Fruit fly (Drosophila melanogaster) whole organism, embryonic: Measurements from ENCODE around the gene CG13029.
A peak's percentile ranks its signal among the peaks of the same experiment; 100 is the strongest.

Experiments
- ATbp ChIP-seq: fragments of 200-800 bp; sonication (Bioruptor generic); optimal IDR thresholded peaks from 2 replicates; lab custom pipeline; 2017; ENCODE audit warnings: missing biosample characterization, mild to moderate bottlenecking, missing genetic modification characterization, missing genetic modification reagents
- Asciz ChIP-seq: fragments of 200-800 bp; sonication (Bioruptor generic); optimal IDR thresholded peaks from 2 replicates; lab custom pipeline; 2017; ENCODE audit warnings: missing biosample characterization, mild to moderate bottlenecking, missing genetic modification characterization, missing genetic modification reagents
- CG10979 ChIP-seq: fragments of 200-800 bp; sonication (Bioruptor generic); optimal IDR thresholded peaks from 2 replicates; lab custom pipeline; 2018; ENCODE audit warnings: missing biosample characterization, mild to moderate bottlenecking, missing genetic modification characterization, moderate library complexity
- CG12769 ChIP-seq: fragments of 200-800 bp; sonication (Bioruptor generic); optimal IDR thresholded peaks from 2 replicates; lab custom pipeline; 2019; ENCODE audit warnings: missing biosample characterization, mild to moderate bottlenecking, missing genetic modification characterization, moderate library complexity
- CG13894 ChIP-seq: fragments of 200-800 bp; sonication (Bioruptor generic); optimal IDR thresholded peaks from 3 replicates; lab custom pipeline; 2018; ENCODE audit warnings: missing biosample characterization, mild to moderate bottlenecking, missing genetic modification characterization, moderate library complexity
- CG14860 ChIP-seq: fragments of 200-800 bp; sonication (Bioruptor generic); IDR thresholded peaks from 3 replicates; pipeline ENCODE4 v1.3.6; 2022; ENCODE audit warnings: missing biosample characterization, missing genetic modification characterization; ENCODE audit not compliant: partially characterized antibody
- CG1603 ChIP-seq: fragments of 200-800 bp; sonication (Bioruptor generic); optimal IDR thresholded peaks from 2 replicates; lab custom pipeline; 2019; ENCODE audit warnings: missing biosample characterization, mild to moderate bottlenecking, missing genetic modification characterization, moderate library complexity
- CG1647 ChIP-seq: fragments of 200-800 bp; sonication (Bioruptor generic); optimal IDR thresholded peaks from 3 replicates; lab custom pipeline; 2016; ENCODE audit warnings: missing biosample characterization, missing genetic modification characterization
- CG17612 ChIP-seq: fragments of 200-800 bp; sonication (Bioruptor generic); IDR thresholded peaks from 2 replicates; pipeline ENCODE4 v1.3.6; 2022; ENCODE audit warnings: missing biosample characterization, missing genetic modification characterization
- CG18599 ChIP-seq: fragments of 200-800 bp; sonication (Bioruptor generic); optimal IDR thresholded peaks from 3 replicates; lab custom pipeline; 2017; ENCODE audit warnings: missing biosample characterization, missing genetic modification characterization, mild to moderate bottlenecking, moderate library complexity, missing genetic modification reagents
- CG2199 ChIP-seq: fragments of 200-800 bp; sonication (Bioruptor generic); IDR thresholded peaks from 3 replicates; pipeline ENCODE4 v1.3.6; 2022; ENCODE audit warnings: missing biosample characterization, missing genetic modification characterization
- CG32532 ChIP-seq: fragments of 200-800 bp; sonication (Bioruptor generic); IDR thresholded peaks from 2 replicates; pipeline ENCODE4 v1.3.6; 2022; ENCODE audit warnings: missing biosample characterization, missing genetic modification characterization
- CG34224 ChIP-seq: fragments of 200-800 bp; sonication (Bioruptor generic); IDR thresholded peaks from 3 replicates; pipeline ENCODE4 v1.3.6; 2022; ENCODE audit warnings: missing biosample characterization, missing genetic modification characterization; ENCODE audit not compliant: partially characterized antibody
- CG3995 ChIP-seq: fragments of 200-800 bp; sonication (Bioruptor generic); optimal IDR thresholded peaks from 3 replicates; lab custom pipeline; 2016; ENCODE audit warnings: missing biosample characterization, missing genetic modification characterization
- CG4282 ChIP-seq: fragments of 200-800 bp; sonication (Bioruptor generic); optimal IDR thresholded peaks from 2 replicates; lab custom pipeline; 2016; ENCODE audit warnings: missing biosample characterization, missing genetic modification characterization
- CG4730 ChIP-seq: fragments of 200-800 bp; sonication (Bioruptor generic); IDR thresholded peaks from 2 replicates; pipeline ENCODE4 v1.3.6; 2022; ENCODE audit warnings: missing biosample characterization, missing genetic modification characterization
- CG6175 ChIP-seq: fragments of 200-800 bp; sonication (Bioruptor generic); IDR thresholded peaks from 3 replicates; pipeline ENCODE4 v1.3.6; 2022; ENCODE audit warnings: missing biosample characterization, missing genetic modification characterization
- CG6654 ChIP-seq: fragments of 200-800 bp; sonication (Bioruptor generic); optimal IDR thresholded peaks from 2 replicates; lab custom pipeline; 2017; ENCODE audit warnings: missing biosample characterization, mild to moderate bottlenecking, missing genetic modification characterization
- CG6791 ChIP-seq: fragments of 200-800 bp; sonication (Bioruptor generic); IDR thresholded peaks from 3 replicates; pipeline ENCODE4 v1.3.6; 2022; ENCODE audit warnings: missing biosample characterization, missing genetic modification characterization; ENCODE audit not compliant: partially characterized antibody
- CG7271 ChIP-seq: fragments of 200-800 bp; sonication (Bioruptor generic); optimal IDR thresholded peaks from 2 replicates; lab custom pipeline; 2018; ENCODE audit warnings: missing biosample characterization, mild to moderate bottlenecking, missing genetic modification characterization, moderate library complexity
- CG7556 ChIP-seq: fragments of 200-800 bp; sonication (Bioruptor generic); optimal IDR thresholded peaks from 2 replicates; lab custom pipeline; 2017; ENCODE audit warnings: missing biosample characterization, mild to moderate bottlenecking, missing genetic modification characterization
- CG8281 ChIP-seq: fragments of 200-800 bp; sonication (Bioruptor generic); optimal IDR thresholded peaks from 2 replicates; lab custom pipeline; 2018; ENCODE audit warnings: missing biosample characterization, mild to moderate bottlenecking, missing genetic modification characterization, moderate library complexity
- CG8765 ChIP-seq: fragments of 200-800 bp; sonication (Bioruptor generic); IDR thresholded peaks from 2 replicates; pipeline ENCODE4 v1.3.6; 2022; ENCODE audit warnings: missing biosample characterization, missing genetic modification characterization
- CHES-1-like ChIP-seq: fragments of 200-800 bp; sonication (Bioruptor generic); optimal IDR thresholded peaks from 2 replicates; lab custom pipeline; 2016; ENCODE audit warnings: missing biosample characterization, missing genetic modification characterization
- D ChIP-seq, 2 experiments: fragments of 200-800 bp in 1 of 2; fragments of >200 bp in 1 of 2; sonication (Bioruptor generic) in 1 of 2; optimal IDR thresholded peaks; 2 replicates in 1 of 2; 3 replicates in 1 of 2; lab custom pipeline; 2017; ENCODE audit warnings: mild to moderate bottlenecking in 1 of 2, missing biosample characterization in 1 of 2, missing genetic modification characterization in 1 of 2, missing genetic modification reagents in 1 of 2
- Dbx ChIP-seq: fragments of 200-800 bp; sonication (Bioruptor generic); IDR thresholded peaks from 3 replicates; pipeline ENCODE4 v1.3.6; 2022; ENCODE audit warnings: missing biosample characterization, missing genetic modification characterization
- Fer2 ChIP-seq: fragments of 200-800 bp; sonication (Bioruptor generic); optimal IDR thresholded peaks from 2 replicates; lab custom pipeline; 2018; ENCODE audit warnings: missing biosample characterization, mild to moderate bottlenecking, missing genetic modification characterization, moderate library complexity
- Hr39 ChIP-seq: fragments of >200 bp; optimal IDR thresholded peaks from 2 replicates; lab custom pipeline; 2017
- NK7.1 ChIP-seq: fragments of 200-800 bp; sonication (Bioruptor generic); optimal IDR thresholded peaks from 3 replicates; lab custom pipeline; 2016; ENCODE audit warnings: missing biosample characterization, missing genetic modification characterization
- ara ChIP-seq: fragments of 200-800 bp; sonication (Bioruptor generic); IDR thresholded peaks from 2 replicates; pipeline ENCODE4 v1.3.6; 2022; ENCODE audit warnings: missing biosample characterization, missing genetic modification characterization
- ase ChIP-seq: fragments of 200-800 bp; sonication (Bioruptor generic); IDR thresholded peaks from 3 replicates; pipeline ENCODE4 v1.3.6; 2022; ENCODE audit warnings: missing biosample characterization, missing genetic modification characterization
- cas ChIP-seq: fragments of 200-800 bp; sonication (Bioruptor generic); IDR thresholded peaks from 2 replicates; pipeline ENCODE4 v1.3.6; 2022; ENCODE audit warnings: missing biosample characterization, missing genetic modification characterization
- chm ChIP-seq: fragments of 200-800 bp; sonication (Bioruptor generic); IDR thresholded peaks from 2 replicates; pipeline ENCODE4 v1.3.6; 2022; ENCODE audit warnings: missing biosample characterization, missing genetic modification characterization
- exex ChIP-seq: fragments of 200-800 bp; sonication (Bioruptor generic); optimal IDR thresholded peaks from 4 replicates; lab custom pipeline; 2018; ENCODE audit warnings: missing biosample characterization, mild to moderate bottlenecking, missing genetic modification characterization, moderate library complexity
- fru ChIP-seq: fragments of >200 bp; optimal IDR thresholded peaks from 2 replicates; lab custom pipeline; 2017
- gce ChIP-seq: fragments of 200-800 bp; sonication (Bioruptor generic); IDR thresholded peaks from 3 replicates; pipeline ENCODE4 v1.3.6; 2022; ENCODE audit warnings: missing biosample characterization, missing genetic modification characterization
- hth ChIP-seq: fragments of >200 bp; optimal IDR thresholded peaks from 2 replicates; lab custom pipeline; 2017; ENCODE audit warnings: inconsistent platforms
- lilli ChIP-seq: fragments of 200-800 bp; sonication (Bioruptor generic); optimal IDR thresholded peaks from 3 replicates; lab custom pipeline; 2016; ENCODE audit warnings: missing biosample characterization, missing genetic modification characterization
- mam ChIP-seq: fragments of 200-800 bp; sonication (Bioruptor generic); optimal IDR thresholded peaks from 3 replicates; lab custom pipeline; 2016; ENCODE audit warnings: missing biosample characterization, missing genetic modification characterization
- nerfin-2 ChIP-seq: fragments of 200-800 bp; sonication (Bioruptor generic); IDR thresholded peaks from 2 replicates; pipeline ENCODE4 v1.3.6; 2022; ENCODE audit warnings: missing biosample characterization, missing genetic modification characterization; ENCODE audit not compliant: partially characterized antibody
- org-1 ChIP-seq: fragments of 200-800 bp; sonication (Bioruptor generic); optimal IDR thresholded peaks from 2 replicates; lab custom pipeline; 2017; ENCODE audit warnings: missing biosample characterization, missing genetic modification characterization
- pho ChIP-seq: fragments of 200-800 bp; sonication (Bioruptor generic); optimal IDR thresholded peaks from 2 replicates; lab custom pipeline; 2016; ENCODE audit warnings: missing biosample characterization, missing genetic modification characterization
- pnt ChIP-seq: fragments of 200-800 bp; sonication (Bioruptor generic); optimal IDR thresholded peaks from 3 replicates; lab custom pipeline; 2016; ENCODE audit warnings: missing biosample characterization, missing genetic modification characterization
- pros ChIP-seq: fragments of 200-800 bp; sonication (Bioruptor generic); optimal IDR thresholded peaks from 3 replicates; lab custom pipeline; 2019; ENCODE audit warnings: missing biosample characterization, mild to moderate bottlenecking, missing genetic modification characterization, moderate library complexity
- run ChIP-seq: fragments of 200-800 bp; sonication (Bioruptor generic); optimal IDR thresholded peaks from 3 replicates; lab custom pipeline; 2018; ENCODE audit warnings: missing biosample characterization, mild to moderate bottlenecking, missing genetic modification characterization
- sr ChIP-seq: fragments of 200-800 bp; sonication (Bioruptor generic); IDR thresholded peaks from 3 replicates; pipeline ENCODE4 v1.3.6; 2022; ENCODE audit warnings: missing biosample characterization, missing genetic modification characterization
- stwl ChIP-seq: fragments of 200-800 bp; sonication (Bioruptor generic); optimal IDR thresholded peaks from 3 replicates; lab custom pipeline; 2018; ENCODE audit warnings: missing biosample characterization, mild to moderate bottlenecking, missing genetic modification characterization, moderate library complexity
- tin ChIP-seq: fragments of 200-800 bp; sonication (Bioruptor generic); optimal IDR thresholded peaks from 3 replicates; lab custom pipeline; 2016; ENCODE audit warnings: missing biosample characterization, missing genetic modification characterization
- tio ChIP-seq: fragments of 200-800 bp; sonication (Bioruptor generic); optimal IDR thresholded peaks from 2 replicates; lab custom pipeline; 2017; ENCODE audit warnings: missing biosample characterization, missing genetic modification characterization, inconsistent platforms
- twi ChIP-seq: fragments of 200-800 bp; optimal IDR thresholded peaks from 2 replicates; lab custom pipeline; 2019; ENCODE audit warnings: missing biosample characterization, mild to moderate bottlenecking, missing genetic modification characterization, moderate library complexity

CG13029 gene

DNA sequence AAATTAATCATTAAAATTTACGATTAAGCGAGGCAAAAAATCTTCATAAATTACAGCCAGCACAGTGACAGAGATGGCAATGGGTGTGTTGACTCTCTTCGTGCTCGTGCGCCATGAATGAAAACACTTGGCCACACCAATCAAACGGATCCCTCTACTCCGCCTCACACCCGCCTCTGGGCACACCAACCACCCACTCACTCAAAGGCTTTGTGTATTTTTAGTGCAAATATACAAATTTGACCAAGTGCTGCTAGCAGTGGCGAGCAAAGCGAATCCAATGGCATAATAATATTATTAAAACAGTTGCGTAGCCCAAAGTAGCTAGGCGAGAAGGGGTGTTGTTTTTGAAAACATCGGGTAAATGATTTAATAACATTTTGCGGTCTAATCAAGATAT, 29.1 kb downstream of the CG13029 start (continued):
- peak; percentile 60; the same call in 2 of the 3 replicates for TF ChIP-seq CG6791 (GFP tag; lab: Robert Waterston, UW)
- TF ChIP-seq CG6175 = no peak
- TF ChIP-seq CG14860 (GFP tag; lab: Robert Waterston, UW) = no peak
- no peak for TF ChIP-seq ara
- TF ChIP-seq gce (GFP tag; lab: Robert Waterston, UW) = 0 out of 3 replicates have a peak, but pooled peaks have one; percentile 37
- no peak for TF ChIP-seq exex
- no peak for TF ChIP-seq CG7271 (tag; lab: Kevin White, UChicago)
- TF ChIP-seq stwl (tag; lab: Kevin White, UChicago) = peak; percentile 95
- TF ChIP-seq sr (GFP tag; lab: Robert Waterston, UW) = peak; percentile 72; the same call in 2 of the 3 replicates
- TF ChIP-seq lilli (GFP tag; lab: Kevin White, UChicago) = no peak
- no peak for TF ChIP-seq CG2199 (GFP tag; lab: Robert Waterston, UW)
- TF ChIP-seq Fer2 (tag; lab: Kevin White, UChicago) = no peak
- no peak for TF ChIP-seq CG4730 (GFP tag; lab: Robert Waterston, UW)
- no peak for TF ChIP-seq D (optimal IDR thresholded peaks at IDR 0.05; lab: Kevin White, UChicago)
- no peak for TF ChIP-seq D (GFP tag; optimal IDR thresholded peaks at IDR 0.05; lab: Kevin White, UChicago)
- TF ChIP-seq NK7.1 = no peak
- no peak for TF ChIP-seq CG1603
- TF ChIP-seq nerfin-2 (GFP tag; lab: Robert Waterston, UW) = no peak
- TF ChIP-seq CG6654 (GFP tag; lab: Kevin White, UChicago) = no peak
- TF ChIP-seq CG17612 = no peak
- no peak for TF ChIP-seq CG7556 (GFP tag; lab: Kevin White, UChicago)
- no peak for TF ChIP-seq Dbx (GFP tag; lab: Robert Waterston, UW)
- no peak for TF ChIP-seq chm (GFP tag; lab: Robert Waterston, UW)
- no peak for TF ChIP-seq CG3995
- no peak for TF ChIP-seq mam (GFP tag; lab: Kevin White, UChicago)
- TF ChIP-seq ATbp (GFP tag; lab: Kevin White, UChicago) = no peak
- TF ChIP-seq, all 482 proteins: peak for 20

DNA sequence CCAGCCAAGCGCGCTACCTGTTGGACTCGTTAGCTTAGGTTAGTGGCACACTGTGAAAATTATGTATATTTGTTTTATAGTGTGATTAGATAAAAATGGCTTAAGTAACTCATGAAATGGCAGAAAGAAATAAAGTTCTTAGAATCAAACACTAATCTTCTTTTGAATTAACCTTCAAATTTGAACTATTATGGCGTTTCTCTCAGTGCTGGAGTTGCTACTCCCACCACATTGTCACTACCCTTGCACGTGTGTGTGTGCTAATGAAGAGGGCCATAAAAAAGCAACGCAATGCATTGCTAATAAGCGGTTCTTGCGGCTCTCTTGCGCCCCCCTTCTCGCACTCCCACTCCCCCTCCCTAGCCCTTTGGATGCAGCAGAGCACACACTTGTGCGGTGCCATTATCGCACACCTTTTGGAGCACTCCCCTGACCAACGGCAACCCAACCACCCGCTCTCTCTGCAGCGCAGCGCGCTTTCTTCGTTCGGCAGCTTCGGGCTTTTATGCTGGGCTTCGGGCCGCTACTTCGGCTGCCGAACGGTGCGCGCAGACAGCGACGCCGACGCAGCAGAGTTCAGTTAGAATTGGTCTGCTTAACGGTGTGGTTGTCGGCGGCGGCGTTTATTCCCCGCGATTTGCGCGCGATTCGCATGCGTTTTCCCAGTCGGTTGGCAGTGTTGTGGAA, 30.4 kb downstream of the CG13029 start:
- peak; percentile 66 for TF ChIP-seq CG12769 (tag; lab: Kevin White, UChicago)
- peak; percentile 50 for TF ChIP-seq CG4282 (GFP tag; lab: Kevin White, UChicago)
- peak; percentile 93 for TF ChIP-seq Asciz (GFP tag; lab: Kevin White, UChicago)
- peak; percentile 95 for TF ChIP-seq CG10979
- TF ChIP-seq Hr39 (lab: Kevin White, UChicago) = no peak
- TF ChIP-seq cas = no peak
- peak; percentile 78 for TF ChIP-seq twi (tag; lab: Kevin White, UChicago)
- TF ChIP-seq CHES-1-like (GFP tag; lab: Kevin White, UChicago) = peak; percentile 80
- TF ChIP-seq CG8281 (tag; lab: Kevin White, UChicago) = peak; percentile 64
- TF ChIP-seq tio (GFP tag; lab: Kevin White, UChicago) = peak; percentile 87
- TF ChIP-seq fru = no peak
- peak; percentile 92 for TF ChIP-seq pros (GFP tag; lab: Kevin White, UChicago)
- peak; percentile 18; the same call in 1 of the 3 replicates for TF ChIP-seq CG34224 (GFP tag; lab: Robert Waterston, UW)
- TF ChIP-seq CG1647 (GFP tag; lab: Kevin White, UChicago) = peak; percentile 80
- peak; percentile 82 for TF ChIP-seq run
- no peak for TF ChIP-seq CG8765 (GFP tag; lab: Robert Waterston, UW)
- peak; percentile 92 for TF ChIP-seq ase
- TF ChIP-seq pho (GFP tag; lab: Kevin White, UChicago) = peak; percentile 64
- peak; percentile 82 for TF ChIP-seq CG18599
- TF ChIP-seq ATbp (GFP tag; lab: Kevin White, UChicago) = peak; percentile 96
- peak; percentile 93 for TF ChIP-seq tin (GFP tag; lab: Kevin White, UChicago)
- peak; percentile 75 for TF ChIP-seq CG32532 (GFP tag; lab: Robert Waterston, UW)
- peak; percentile 86 for TF ChIP-seq org-1
- TF ChIP-seq mam (GFP tag; lab: Kevin White, UChicago) = peak; percentile 85
- no peak for TF ChIP-seq hth (lab: Kevin White, UChicago)
- peak; percentile 92 for TF ChIP-seq pnt (GFP tag; lab: Kevin White, UChicago)
- TF ChIP-seq CG13894 (tag; lab: Kevin White, UChicago) = no peak
